Worm (Caenorhabditis elegans) whole organism, midembryonic: ENCODE data around the gene F26F4.8.

Experiments
- T22C8.4 ChIP-seq: fragments of 200-800 bp; sonication (Bioruptor generic); IDR thresholded peaks from 2 replicates; pipeline ENCODE4 v1.3.6; 2022; ENCODE audit warnings: missing genetic modification characterization, missing compliant biosample characterization
- cog-1 ChIP-seq: sonication (generic microtip); optimal IDR thresholded peaks from 2 replicates; lab custom pipeline; 2016; ENCODE audit warnings: missing genetic modification characterization, missing compliant biosample characterization
- flt-1 ChIP-seq: fragments of 200-800 bp; sonication (Bioruptor generic); IDR thresholded peaks from 2 replicates; pipeline ENCODE4 v1.3.6; 2022; ENCODE audit warnings: missing genetic modification characterization, missing compliant biosample characterization
- klf-2 ChIP-seq: fragments of 200-800 bp; sonication (Bioruptor generic); conservative IDR thresholded peaks from 2 replicates; pipeline ENCODE4 v1.3.6; 2022; ENCODE audit warnings: missing genetic modification reagents, missing genetic modification characterization, missing compliant biosample characterization
- med-1 ChIP-seq: sonication (generic microtip); optimal IDR thresholded peaks from 2 replicates; lab custom pipeline; 2017; ENCODE audit warnings: missing genetic modification characterization, mild to moderate bottlenecking, missing compliant biosample characterization, antibody characterized with exemption, missing genetic modification reagents; ENCODE audit not compliant: insufficient read depth
- ref-1 ChIP-seq: fragments of 200-800 bp; sonication (Bioruptor generic); conservative IDR thresholded peaks from 2 replicates; pipeline ENCODE4 v1.3.6; 2022; ENCODE audit warnings: missing genetic modification reagents, missing genetic modification characterization, missing compliant biosample characterization
- tab-1 ChIP-seq: fragments of 200-800 bp; sonication (Bioruptor generic); IDR thresholded peaks from 2 replicates; pipeline ENCODE4 v1.3.6; 2022; ENCODE audit warnings: missing genetic modification characterization, missing compliant biosample characterization
- ztf-23 ChIP-seq: fragments of 200-800 bp; sonication (Bioruptor generic); IDR thresholded peaks from 2 replicates; pipeline ENCODE4 v1.3.6; 2022; ENCODE audit warnings: missing genetic modification reagents, missing genetic modification characterization, missing compliant biosample characterization
- ztf-29 ChIP-seq: fragments of 200-800 bp; sonication (Bioruptor generic); IDR thresholded peaks from 2 replicates; pipeline ENCODE4 v1.3.6; 2022; ENCODE audit warnings: missing genetic modification reagents, missing genetic modification characterization, missing compliant biosample characterization

Gene F26F4.8

ce11 chrIII:4917077-4917476 is 11.8 kb upstream of the F26F4.8 start, which contains the start of gene rars-1:
rars-1 (minus strand) TSS chrIII:4917177.
- TF ChIP-seq T22C8.4 (GFP tag; lab: Robert Waterston, UW), result no peak
- TF ChIP-seq klf-2, result no peak
- no peak for TF ChIP-seq cog-1 (tag; lab: Kevin White, UChicago)
- no peak for TF ChIP-seq ref-1 (GFP tag; lab: Robert Waterston, UW)
- no peak for TF ChIP-seq med-1 (GFP tag; lab: Kevin White, UChicago)
- TF ChIP-seq ztf-23 (GFP tag; lab: Robert Waterston, UW), result no peak
- no peak for TF ChIP-seq tab-1 (GFP tag; lab: Robert Waterston, UW)
- no peak for TF ChIP-seq ztf-29 (GFP tag; lab: Robert Waterston, UW)
- no peak for TF ChIP-seq flt-1 (GFP tag; lab: Robert Waterston, UW)

DNA sequence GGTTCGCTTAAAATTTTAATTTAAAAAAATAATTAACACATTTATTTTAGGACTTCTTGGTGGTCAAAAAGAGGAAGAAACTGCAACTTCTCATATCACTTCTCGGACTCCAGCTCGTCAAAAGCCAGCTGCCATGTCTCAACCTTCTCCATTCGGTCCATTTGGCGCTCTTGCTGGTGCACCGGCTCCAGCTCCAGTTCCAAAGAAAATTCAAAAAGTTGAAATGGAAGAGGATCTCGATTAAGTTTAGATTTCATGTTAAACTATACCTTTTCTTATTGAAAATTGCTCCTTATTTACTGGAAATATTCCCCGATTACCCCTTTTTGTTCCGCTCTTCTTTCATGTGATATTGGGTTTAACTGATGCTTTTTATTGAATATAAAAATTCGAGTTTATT is 8.5 kb upstream of the F26F4.8 start:
- TF ChIP-seq ztf-23 (GFP tag; lab: Robert Waterston, UW) (no peak), T22C8.4 (GFP tag; lab: Robert Waterston, UW) (no peak), flt-1 (GFP tag; lab: Robert Waterston, UW) (no peak), klf-2 (no peak), ztf-29 (GFP tag; lab: Robert Waterston, UW) (no peak), ref-1 (GFP tag; lab: Robert Waterston, UW) (no peak), med-1 (GFP tag; lab: Kevin White, UChicago) (no peak)

ce11 chrIII:4912317-4912716 is 7.0 kb upstream of the F26F4.8 start, which contains the start of the genes F26F4.9 and cee-1:
F26F4.9 (minus strand) TSS chrIII:4912521.
cee-1 (plus strand) TSS chrIII:4912699.
- TF ChIP-seq klf-2, result no peak
- TF ChIP-seq ztf-23 (GFP tag; lab: Robert Waterston, UW), result no peak
- peak; percentile 36 for TF ChIP-seq cog-1 (tag; lab: Kevin White, UChicago)

ce11 chrIII:4910956-4911355 is 5.7 kb upstream of the F26F4.8 start, which contains the start of gene F26F4.2:
F26F4.2 (plus strand) TSS chrIII:4911256.
- TF ChIP-seq tab-1 (GFP tag; lab: Robert Waterston, UW) (no peak), ref-1 (GFP tag; lab: Robert Waterston, UW) (no peak), ztf-23 (GFP tag; lab: Robert Waterston, UW) (no peak)

DNA sequence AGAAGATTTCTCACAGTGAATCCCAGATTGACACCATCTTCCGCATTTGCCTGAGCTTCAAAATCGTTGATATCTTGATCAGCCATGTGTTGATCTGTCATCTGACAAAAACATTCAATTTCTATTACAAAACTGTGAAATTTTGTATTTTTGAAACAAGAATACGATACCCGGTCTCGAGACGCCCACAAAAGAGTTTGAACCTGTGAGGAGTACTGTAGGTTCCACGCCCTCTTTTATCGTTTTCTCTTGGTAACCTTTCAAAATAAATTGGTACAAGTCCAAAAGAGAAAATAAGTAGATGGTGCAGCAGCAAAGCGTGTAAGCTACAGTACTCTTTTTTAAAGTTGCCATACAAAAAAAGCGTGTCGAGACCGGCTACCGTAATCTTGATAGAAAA is 4.7 kb upstream of the F26F4.8 start, which contains the start of gene F26F4.12:
Gene F26F4.12 (minus strand): TSS at position 101 of the 400 bp plus-strand sequence.
- TF ChIP-seq ztf-23 (GFP tag; lab: Robert Waterston, UW) (no peak), cog-1 (tag; lab: Kevin White, UChicago) (no peak), flt-1 (GFP tag; lab: Robert Waterston, UW) (no peak), ref-1 (GFP tag; lab: Robert Waterston, UW) (no peak), ztf-29 (GFP tag; lab: Robert Waterston, UW) (no peak), med-1 (GFP tag; lab: Kevin White, UChicago) (no peak), tab-1 (GFP tag; lab: Robert Waterston, UW) (no peak), klf-2 (no peak), T22C8.4 (GFP tag; lab: Robert Waterston, UW) (no peak)

- TF ChIP-seq ztf-23 (GFP tag; lab: Robert Waterston, UW), result no peak
- TF ChIP-seq klf-2, result no peak
- no peak for TF ChIP-seq cog-1 (tag; lab: Kevin White, UChicago)
- TF ChIP-seq T22C8.4 (GFP tag; lab: Robert Waterston, UW), result no peak
- no peak for TF ChIP-seq tab-1 (GFP tag; lab: Robert Waterston, UW)
- no peak for TF ChIP-seq ref-1 (GFP tag; lab: Robert Waterston, UW)
- no peak for TF ChIP-seq flt-1 (GFP tag; lab: Robert Waterston, UW)
- no peak for TF ChIP-seq ztf-29 (GFP tag; lab: Robert Waterston, UW)
- no peak for TF ChIP-seq med-1 (GFP tag; lab: Kevin White, UChicago)
Observed at ce11 chrIII:4906896-4907295, 1.6 kb upstream of the F26F4.8 start, which contains the start of gene rom-1. rom-1 (plus strand) TSS chrIII:4907196.

- no peak for TF ChIP-seq ztf-29 (GFP tag; lab: Robert Waterston, UW)
- no peak for TF ChIP-seq klf-2
- TF ChIP-seq flt-1 (GFP tag; lab: Robert Waterston, UW), result no peak
- TF ChIP-seq med-1 (GFP tag; lab: Kevin White, UChicago), result no peak
- TF ChIP-seq tab-1 (GFP tag; lab: Robert Waterston, UW), result no peak
- no peak for TF ChIP-seq ref-1 (GFP tag; lab: Robert Waterston, UW)
- TF ChIP-seq cog-1 (tag; lab: Kevin White, UChicago), result no peak
Observed at ce11 chrIII:4906365-4906764, 1.1 kb upstream of the F26F4.8 start.

DNA sequence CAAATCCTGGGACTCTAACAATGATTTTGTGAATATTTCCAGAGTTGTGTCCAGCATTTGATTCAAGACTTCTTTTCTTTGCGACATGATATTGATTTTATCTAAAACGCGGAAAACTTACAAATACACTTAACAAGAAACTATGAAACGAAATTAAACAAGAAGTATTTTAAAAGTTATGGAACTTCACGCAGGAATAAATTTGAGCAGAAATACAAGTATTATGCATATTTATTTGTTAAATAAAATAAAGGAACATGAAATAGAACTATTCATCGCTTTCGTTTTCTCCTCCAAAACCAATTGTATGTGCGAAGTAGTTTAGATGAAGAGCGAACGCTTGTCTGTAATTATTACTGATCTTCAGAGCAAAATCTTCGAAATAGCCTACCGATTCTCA is 1.5 kb downstream of the F26F4.8 start, which contains the start of gene kbp-2:
Gene kbp-2 (minus strand): TSS at position 101 of the 400 bp plus-strand sequence.
- TF ChIP-seq ztf-29 (GFP tag; lab: Robert Waterston, UW), result no peak
- no peak for TF ChIP-seq med-1 (GFP tag; lab: Kevin White, UChicago)

DNA sequence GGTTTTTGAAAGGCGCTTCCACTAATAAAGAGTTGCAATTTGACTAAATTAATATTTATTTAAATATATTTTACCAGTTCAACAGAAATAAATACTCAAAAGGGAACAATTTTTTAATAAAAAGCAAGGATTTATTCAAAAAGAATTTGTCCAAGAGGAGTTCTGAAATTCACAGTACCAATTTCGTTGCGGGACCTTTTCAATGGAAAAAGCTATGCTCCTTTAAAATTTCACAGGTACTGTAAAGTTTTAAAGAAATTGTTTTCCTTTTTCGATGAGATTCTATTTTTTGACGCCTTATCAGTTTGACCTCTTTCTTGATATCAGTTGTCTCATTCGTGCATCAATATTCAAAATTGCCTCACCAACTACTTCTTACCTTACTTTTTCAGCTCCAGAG is 5.0 kb downstream of the F26F4.8 start, which contains the start of gene tag-340:
Gene tag-340 (plus strand): TSS at position 249 of the 400 bp plus-strand sequence.
- TF ChIP-seq flt-1 (GFP tag; lab: Robert Waterston, UW) (no peak), ztf-29 (GFP tag; lab: Robert Waterston, UW) (no peak), klf-2 (no peak), ref-1 (GFP tag; lab: Robert Waterston, UW) (no peak), cog-1 (tag; lab: Kevin White, UChicago) (no peak), ztf-23 (GFP tag; lab: Robert Waterston, UW) (no peak), med-1 (GFP tag; lab: Kevin White, UChicago) (no peak), T22C8.4 (GFP tag; lab: Robert Waterston, UW) (no peak), tab-1 (GFP tag; lab: Robert Waterston, UW) (no peak)

DNA sequence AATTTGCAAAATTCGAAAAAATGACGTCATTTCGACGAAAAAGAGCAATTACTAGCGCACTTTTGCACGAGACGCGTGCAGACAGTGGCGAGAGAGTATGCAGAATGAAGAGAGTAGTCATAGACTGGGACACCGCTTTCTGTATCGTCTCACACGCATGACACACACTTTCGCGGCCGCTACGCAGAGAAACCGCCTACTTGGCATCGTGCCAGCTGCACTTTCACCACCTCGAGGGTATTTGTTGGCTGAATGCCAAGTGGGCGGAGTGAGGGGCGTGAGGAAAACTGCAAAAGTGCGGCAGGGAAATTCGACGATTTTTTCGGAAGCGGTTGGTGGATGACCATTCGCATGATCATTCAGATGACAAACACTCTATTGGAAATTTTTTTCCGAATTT is 5.5 kb downstream of the F26F4.8 start:
- TF ChIP-seq cog-1 (tag; lab: Kevin White, UChicago) (peak; percentile 95), flt-1 (GFP tag; lab: Robert Waterston, UW) (peak; percentile 84), ztf-29 (GFP tag; lab: Robert Waterston, UW) (no peak), ztf-23 (GFP tag; lab: Robert Waterston, UW) (peak; percentile 94), klf-2 (no peak), tab-1 (GFP tag; lab: Robert Waterston, UW) (no peak), T22C8.4 (GFP tag; lab: Robert Waterston, UW) (peak; percentile 36; the same call in 1 of the 2 replicates), med-1 (GFP tag; lab: Kevin White, UChicago) (no peak)
